Fruit fly (Drosophila melanogaster): Measurements from ENCODE around the gene Frl.
A peak's percentile ranks its signal among the peaks of the same experiment; 100 is the strongest.

- TF ChIP-seq CG3065 (GFP tag; optimal IDR thresholded peaks at IDR 0.05) (no peak), Ets65A (GFP tag) (no peak), CG6254 (GFP tag; optimal IDR thresholded peaks at IDR 0.05) (no peak), HLHmδ (GFP tag; optimal IDR thresholded peaks at IDR 0.05) (no peak), CG1792 (GFP tag; optimal IDR thresholded peaks at IDR 0.05) (no peak), Mad (GFP tag; optimal IDR thresholded peaks at IDR 0.05) (no peak), br (optimal IDR thresholded peaks at IDR 0.05) (no peak), CG10543 (GFP tag; optimal IDR thresholded peaks at IDR 0.05) (peak; percentile 12), CG5953 (GFP tag; IDR thresholded peaks at IDR 0.05) (no peak), CG7987 (GFP tag; optimal IDR thresholded peaks at IDR 0.05) (no peak), ab (GFP tag; optimal IDR thresholded peaks at IDR 0.05) (no peak), CTCF (GFP tag; optimal IDR thresholded peaks at IDR 0.05) (no peak)
Observed at dm6 chr3L:14037655-14038644, 15.1 kb upstream of the Frl start.
